Worm (Caenorhabditis elegans) whole organism, L3 larva: Measurements from ENCODE around the gene rnh-1.0.

Experiments used
- ceh-82 ChIP-seq: fragments of 150-350 bp; optimal IDR thresholded peaks from 2 replicates; lab custom pipeline; 2014; ENCODE audit warnings: missing biosample characterization, missing genetic modification characterization
- elt-1 ChIP-seq: fragments of 150-350 bp; optimal IDR thresholded peaks from 2 replicates; lab custom pipeline; 2014; ENCODE audit warnings: missing biosample characterization, missing genetic modification characterization
- elt-3 ChIP-seq, 3 experiments: fragments of 150-350 bp in 1 of 3; sonication (generic microtip) in 2 of 3; optimal IDR thresholded peaks; 2 replicates in 2 of 3; 4 replicates in 1 of 3; lab custom pipeline; 2014 to 2017; ENCODE audit warnings: missing biosample characterization in 3 of 3, missing genetic modification characterization in 3 of 3
- jun-1 ChIP-seq: fragments of 150-350 bp; optimal IDR thresholded peaks from 2 replicates; lab custom pipeline; 2014; ENCODE audit warnings: missing biosample characterization, missing genetic modification reagents, missing genetic modification characterization
- nfya-1 ChIP-seq: sonication (generic microtip); optimal IDR thresholded peaks from 2 replicates; lab custom pipeline; 2017; ENCODE audit warnings: missing genetic modification characterization, mild to moderate bottlenecking, missing compliant biosample characterization, antibody characterized with exemption, moderate library complexity; ENCODE audit not compliant: insufficient read depth
- nhr-11 ChIP-seq: fragments of 150-350 bp; optimal IDR thresholded peaks from 2 replicates; lab custom pipeline; 2014; ENCODE audit warnings: missing biosample characterization, missing genetic modification characterization
- snpc-4 ChIP-seq: fragments of 150-350 bp; optimal IDR thresholded peaks from 2 replicates; lab custom pipeline; 2014; ENCODE audit warnings: missing biosample characterization, missing genetic modification characterization
- unc-62 ChIP-seq: fragments of 150-350 bp; sonication (generic microtip); optimal IDR thresholded peaks from 4 replicates; lab custom pipeline; 2014; ENCODE audit warnings: missing biosample characterization, missing genetic modification reagents, missing genetic modification characterization

DNA sequence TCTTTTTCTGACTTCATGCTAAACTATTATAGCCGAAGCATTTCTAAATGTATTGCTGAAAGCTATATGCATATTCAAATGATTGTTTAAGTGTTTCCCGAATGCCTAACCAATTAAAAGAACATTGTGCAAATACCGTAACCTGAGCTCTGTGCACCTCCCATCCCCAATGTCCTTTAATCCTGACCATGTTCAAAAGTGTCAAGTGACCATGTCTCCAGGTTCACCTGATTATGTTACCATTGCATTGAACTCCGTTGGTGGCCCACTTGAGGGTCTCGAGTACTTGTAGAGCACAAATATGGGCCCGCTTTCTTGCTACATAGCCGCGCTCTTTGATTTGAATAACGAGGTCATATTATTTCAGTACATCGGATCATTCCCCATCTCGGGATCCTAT lies 19.8 kb upstream of the rnh-1.0 start:
- TF ChIP-seq elt-1 (no peak), nhr-11 (tag; lab: Kevin White, UChicago) (no peak), nfya-1 (no peak), elt-3 (tag; optimal IDR thresholded peaks at IDR 0.05; lab: Kevin White, UChicago) (no peak), unc-62 (GFP tag; lab: Kevin White, UChicago) (no peak), ceh-82 (tag; lab: Kevin White, UChicago) (no peak), snpc-4 (no peak), jun-1 (tag; lab: Kevin White, UChicago) (no peak)
